Fruit fly (Drosophila melanogaster): ENCODE results near the gene CG10621.

CG10621 gene

DNA sequence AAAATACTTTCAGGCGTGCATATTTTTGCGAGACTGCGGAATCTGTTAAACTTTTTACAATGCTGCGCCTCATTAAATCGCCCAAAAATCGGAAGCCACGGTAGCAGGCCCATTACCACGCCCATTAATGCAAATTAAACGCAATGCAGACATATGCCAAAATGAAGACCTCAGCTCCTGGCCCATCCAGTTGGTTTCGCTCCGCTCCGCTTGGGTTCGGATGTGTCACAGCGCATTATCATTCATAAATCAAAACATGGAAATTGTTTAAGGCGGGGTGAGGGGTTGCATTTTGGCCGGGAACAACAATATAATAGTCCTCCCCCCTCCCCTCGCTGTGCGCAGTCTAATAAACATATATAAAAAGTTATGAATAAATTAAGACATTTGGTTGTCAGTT lies 26.3 kb downstream of the CG10621 start:
- TF ChIP-seq Crg-1 (GFP tag; optimal IDR thresholded peaks at IDR 0.05) = no peak
- no peak for TF ChIP-seq ovo (GFP tag; optimal IDR thresholded peaks at IDR 0.05)
- TF ChIP-seq CG11617 (GFP tag; optimal IDR thresholded peaks at IDR 0.05) = no peak
- no peak for TF ChIP-seq CG7045 (GFP tag; optimal IDR thresholded peaks at IDR 0.05)
- TF ChIP-seq bab1 (GFP tag; optimal IDR thresholded peaks at IDR 0.05) = no peak
- TF ChIP-seq Clk (GFP tag; optimal IDR thresholded peaks at IDR 0.05) = no peak
- no peak for TF ChIP-seq CG14711 (tag; optimal IDR thresholded peaks at IDR 0.05)
- no peak for TF ChIP-seq CG33017 (tag; optimal IDR thresholded peaks at IDR 0.05)
- no peak for TF ChIP-seq pad (GFP tag; optimal IDR thresholded peaks at IDR 0.05)
- TF ChIP-seq CG5204 (GFP tag; optimal IDR thresholded peaks at IDR 0.05) = no peak

dm6 chr2L:18925956-18926355 lies 28.3 kb downstream of the CG10621 start:
- no peak for TF ChIP-seq CG12768 (GFP tag; optimal IDR thresholded peaks at IDR 0.05)
- TF ChIP-seq CG11617 (GFP tag; optimal IDR thresholded peaks at IDR 0.05) = no peak
- no peak for TF ChIP-seq CG5204 (GFP tag; optimal IDR thresholded peaks at IDR 0.05)
- TF ChIP-seq kay (GFP tag; ENCODE audit: borderline replicate concordance) = no peak
- no peak for TF ChIP-seq pad (GFP tag; optimal IDR thresholded peaks at IDR 0.05)
- TF ChIP-seq CG33017 (tag; optimal IDR thresholded peaks at IDR 0.05) = no peak
- TF ChIP-seq CG7101 (tag; optimal IDR thresholded peaks at IDR 0.05) = no peak
- TF ChIP-seq CG14711 (tag; optimal IDR thresholded peaks at IDR 0.05) = no peak

DNA sequence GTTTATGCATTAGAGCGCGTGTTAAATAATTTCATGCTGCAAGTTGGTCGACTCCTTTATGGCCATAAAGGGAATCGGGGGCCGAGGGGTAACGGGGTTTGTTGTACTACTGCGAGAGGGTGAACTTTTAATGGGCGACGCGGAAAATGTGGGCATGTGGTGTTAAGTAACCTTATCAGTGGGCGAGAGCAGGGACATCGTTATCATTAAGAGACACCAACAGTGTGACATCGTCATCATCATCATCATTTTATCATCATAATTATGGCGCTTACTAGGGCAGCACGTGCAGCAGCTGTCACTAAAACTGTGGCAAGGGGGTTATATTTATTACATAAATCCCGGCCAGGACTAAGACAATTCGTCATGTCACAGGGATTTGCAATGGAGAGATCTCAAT lies 28.8 kb downstream of the CG10621 start:
- no peak for TF ChIP-seq toe (GFP tag; optimal IDR thresholded peaks at IDR 0.05)

- TF ChIP-seq CG7045 (GFP tag; optimal IDR thresholded peaks at IDR 0.05) (no peak), ovo (GFP tag; optimal IDR thresholded peaks at IDR 0.05) (no peak), pad (GFP tag; optimal IDR thresholded peaks at IDR 0.05) (no peak), tj (GFP tag; optimal IDR thresholded peaks at IDR 0.05) (no peak), bab1 (GFP tag; optimal IDR thresholded peaks at IDR 0.05) (no peak), CG7101 (tag; optimal IDR thresholded peaks at IDR 0.05) (no peak), Clk (GFP tag; optimal IDR thresholded peaks at IDR 0.05) (no peak), CG12768 (GFP tag; optimal IDR thresholded peaks at IDR 0.05) (no peak), CG11617 (GFP tag; optimal IDR thresholded peaks at IDR 0.05) (no peak), cnc (optimal IDR thresholded peaks at IDR 0.05) (no peak), CG14711 (tag; optimal IDR thresholded peaks at IDR 0.05) (no peak)
Observed at dm6 chr2L:18924642-18925244, 29.5 kb downstream of the CG10621 start.

- no peak for TF ChIP-seq CG33017 (tag; optimal IDR thresholded peaks at IDR 0.05)
Observed at dm6 chr2L:18921246-18921645, 33.0 kb downstream of the CG10621 start.

DNA sequence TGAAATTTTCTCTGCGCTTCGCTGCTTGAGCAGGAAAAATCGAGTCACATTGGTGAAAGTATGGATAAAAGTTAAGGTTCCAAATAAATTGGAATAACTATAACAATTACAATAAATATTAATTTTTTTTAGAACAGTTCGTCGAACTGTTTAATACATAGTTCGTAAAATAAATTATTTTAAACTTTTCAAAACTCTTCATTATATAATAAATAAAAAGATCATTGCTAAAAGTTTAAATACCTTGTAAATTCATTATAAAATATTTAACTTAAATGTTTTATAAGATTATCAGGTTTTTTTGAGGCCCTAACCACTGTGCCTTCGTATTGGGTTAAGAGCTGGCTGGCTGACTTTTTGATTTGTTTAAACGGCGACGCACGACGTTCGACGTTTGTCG lies 34.8 kb downstream of the CG10621 start:
- TF ChIP-seq CG1620 (GFP tag; optimal IDR thresholded peaks at IDR 0.05) = no peak
- no peak for TF ChIP-seq cnc (optimal IDR thresholded peaks at IDR 0.05)
- TF ChIP-seq tj (GFP tag; optimal IDR thresholded peaks at IDR 0.05) = no peak
- TF ChIP-seq ovo (GFP tag; optimal IDR thresholded peaks at IDR 0.05) = no peak
- no peak for TF ChIP-seq cic (GFP tag; optimal IDR thresholded peaks at IDR 0.05)
- no peak for TF ChIP-seq Mnt (GFP tag; optimal IDR thresholded peaks at IDR 0.05)
- TF ChIP-seq CG11617 (GFP tag; optimal IDR thresholded peaks at IDR 0.05) = no peak
- TF ChIP-seq kay (GFP tag; ENCODE audit: borderline replicate concordance) = no peak
- no peak for TF ChIP-seq toe (GFP tag; optimal IDR thresholded peaks at IDR 0.05)

dm6 chr2L:18917584-18917983 lies 36.6 kb downstream of the CG10621 start:
- TF ChIP-seq toe (GFP tag; optimal IDR thresholded peaks at IDR 0.05) = no peak
- no peak for TF ChIP-seq Hr96 (GFP tag; optimal IDR thresholded peaks at IDR 0.05)
- TF ChIP-seq CG33017 (tag; optimal IDR thresholded peaks at IDR 0.05) = no peak
- TF ChIP-seq Mnt (GFP tag; optimal IDR thresholded peaks at IDR 0.05) = no peak
- TF ChIP-seq cnc (optimal IDR thresholded peaks at IDR 0.05) = no peak
- no peak for TF ChIP-seq CG14711 (tag; optimal IDR thresholded peaks at IDR 0.05)
- TF ChIP-seq tj (GFP tag; optimal IDR thresholded peaks at IDR 0.05) = no peak
- no peak for TF ChIP-seq Crg-1 (GFP tag; optimal IDR thresholded peaks at IDR 0.05)
- TF ChIP-seq bab1 (GFP tag; optimal IDR thresholded peaks at IDR 0.05) = no peak
- no peak for TF ChIP-seq cic (GFP tag; optimal IDR thresholded peaks at IDR 0.05)
- TF ChIP-seq Clk (GFP tag; optimal IDR thresholded peaks at IDR 0.05) = no peak
- no peak for TF ChIP-seq CG5204 (GFP tag; optimal IDR thresholded peaks at IDR 0.05)
- TF ChIP-seq CG1620 (GFP tag; optimal IDR thresholded peaks at IDR 0.05) = no peak
- TF ChIP-seq CG12768 (GFP tag; optimal IDR thresholded peaks at IDR 0.05) = no peak
- TF ChIP-seq CG11617 (GFP tag; optimal IDR thresholded peaks at IDR 0.05) = no peak
- no peak for TF ChIP-seq ovo (GFP tag; optimal IDR thresholded peaks at IDR 0.05)
- TF ChIP-seq CG7101 (tag; optimal IDR thresholded peaks at IDR 0.05) = no peak
- TF ChIP-seq CG7045 (GFP tag; optimal IDR thresholded peaks at IDR 0.05) = no peak

dm6 chr2L:18914829-18915228 lies 39.4 kb downstream of the CG10621 start:
- TF ChIP-seq Hr96 (GFP tag; optimal IDR thresholded peaks at IDR 0.05) (no peak), CG11617 (GFP tag; optimal IDR thresholded peaks at IDR 0.05) (no peak), toe (GFP tag; optimal IDR thresholded peaks at IDR 0.05) (no peak), cic (GFP tag; optimal IDR thresholded peaks at IDR 0.05) (no peak), CG33017 (tag; optimal IDR thresholded peaks at IDR 0.05) (no peak), CG7045 (GFP tag; optimal IDR thresholded peaks at IDR 0.05) (no peak), bab1 (GFP tag; optimal IDR thresholded peaks at IDR 0.05) (no peak), Mnt (GFP tag; optimal IDR thresholded peaks at IDR 0.05) (no peak), pad (GFP tag; optimal IDR thresholded peaks at IDR 0.05) (no peak), CG7101 (tag; optimal IDR thresholded peaks at IDR 0.05) (no peak), Crg-1 (GFP tag; optimal IDR thresholded peaks at IDR 0.05) (no peak), ovo (GFP tag; optimal IDR thresholded peaks at IDR 0.05) (no peak), CG12768 (GFP tag; optimal IDR thresholded peaks at IDR 0.05) (no peak), Clk (GFP tag; optimal IDR thresholded peaks at IDR 0.05) (no peak), CG14711 (tag; optimal IDR thresholded peaks at IDR 0.05) (no peak), CG5204 (GFP tag; optimal IDR thresholded peaks at IDR 0.05) (no peak)
